Worm (Caenorhabditis elegans): ENCODE results near the gene rad-54.B.

rad-54.B gene

DNA sequence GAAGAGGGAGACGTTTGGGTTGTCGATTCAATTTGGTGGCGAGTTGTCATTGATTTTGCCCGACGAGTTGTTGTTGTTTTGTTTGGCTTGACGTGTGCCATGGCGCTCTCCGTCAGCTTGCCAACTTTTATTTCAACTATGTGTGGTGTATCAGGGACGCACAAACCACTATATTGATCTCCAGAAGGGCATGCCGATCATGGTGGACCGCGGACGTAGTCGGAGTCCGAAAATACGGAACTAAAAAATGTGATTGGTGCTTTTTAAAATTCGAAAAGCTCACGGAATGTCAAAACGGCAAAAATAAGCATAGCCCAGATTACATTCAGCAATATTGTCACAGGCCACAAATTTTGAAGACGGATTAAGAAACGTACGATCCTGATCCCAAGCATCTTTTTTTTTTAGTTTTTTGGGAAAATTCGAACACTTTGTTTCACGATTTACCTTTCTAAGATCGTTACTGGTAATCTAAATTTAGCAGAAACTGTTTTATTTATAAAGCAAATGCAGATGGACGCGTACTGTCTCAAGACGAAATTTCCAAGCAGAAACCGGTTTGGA lies 30.6 kb upstream of the rad-54.B start, which contains the start of the genes Y116A8C.470 and Y116A8C.463 (continued):
- no peak for TF ChIP-seq ceh-40 (GFP tag; IDR thresholded peaks at IDR 0.05)

DNA sequence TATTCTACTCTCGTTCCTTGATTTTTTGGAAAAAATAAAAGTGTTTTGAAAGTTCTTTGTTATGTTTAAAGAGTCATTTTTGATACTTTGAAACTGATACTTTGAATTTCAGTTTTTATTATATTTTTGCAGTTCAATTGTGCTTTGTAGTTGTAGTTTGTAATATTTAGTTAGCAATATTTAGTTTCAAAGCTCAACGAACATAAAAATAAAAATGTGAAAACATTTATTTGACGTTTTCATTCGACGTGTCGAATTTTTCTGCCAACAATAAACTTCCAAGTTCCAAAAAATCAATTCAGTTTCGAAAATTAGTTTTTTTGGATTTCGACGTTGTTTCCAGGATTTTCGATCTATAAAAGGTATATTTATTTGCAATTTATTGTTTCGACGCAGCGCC lies 29.8 kb upstream of the rad-54.B start, which contains the start of gene nep-23:
nep-23 (plus strand) TSS at position 301 of the 400 bp plus-strand sequence.
- no peak for TF ChIP-seq unc-130 (GFP tag; optimal IDR thresholded peaks at IDR 0.05)

DNA sequence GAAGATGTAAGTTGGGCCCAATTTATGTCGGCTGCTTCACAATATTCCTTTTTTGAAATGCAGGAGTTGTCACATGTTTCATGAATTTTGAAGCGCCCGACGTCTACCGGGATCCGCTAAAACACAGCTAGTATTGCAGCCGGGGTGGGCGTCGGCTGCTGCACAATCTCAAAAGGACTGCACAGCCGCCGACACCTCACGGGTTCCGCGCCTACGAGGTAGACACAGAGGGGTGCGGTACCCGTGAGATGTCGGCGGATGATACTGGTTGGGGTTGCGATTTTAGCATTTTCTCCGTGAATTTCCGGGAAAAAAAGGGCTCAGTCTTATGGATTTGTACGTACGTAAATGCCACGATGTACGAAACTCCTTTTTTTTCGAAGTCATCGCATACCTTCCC lies 27.9 kb upstream of the rad-54.B start:
- TF ChIP-seq hlh-12 (tag; optimal IDR thresholded peaks at IDR 0.05) (no peak), snpc-4 (GFP tag; optimal IDR thresholded peaks at IDR 0.05) (no peak), snpc-4 (tag; optimal IDR thresholded peaks at IDR 0.05) (peak in 1 of 4 experiments; percentile 15), repo-1 (tag; optimal IDR thresholded peaks at IDR 0.05) (no peak), hsf-1 (GFP tag; IDR thresholded peaks at IDR 0.05) (no peak), somi-1 (GFP tag; optimal IDR thresholded peaks at IDR 0.05) (no peak), C17E4.6 (GFP tag; IDR thresholded peaks at IDR 0.05) (no peak), snpc-3.4 (tag; optimal IDR thresholded peaks at IDR 0.05) (no peak), F22D6.2 (tag; optimal IDR thresholded peaks at IDR 0.05) (no peak), ceh-27 (GFP tag; optimal IDR thresholded peaks at IDR 0.05) (no peak), F55B11.4 (tag; optimal IDR thresholded peaks at IDR 0.05; ENCODE audit: borderline replicate concordance, insufficient read depth) (no peak), zfh-2 (GFP tag; conservative IDR thresholded peaks at IDR 0.05) (peak; percentile 52), ekl-4 (GFP tag; IDR thresholded peaks at IDR 0.05) (no peak), lsl-1 (GFP tag; optimal IDR thresholded peaks at IDR 0.05) (no peak)

DNA sequence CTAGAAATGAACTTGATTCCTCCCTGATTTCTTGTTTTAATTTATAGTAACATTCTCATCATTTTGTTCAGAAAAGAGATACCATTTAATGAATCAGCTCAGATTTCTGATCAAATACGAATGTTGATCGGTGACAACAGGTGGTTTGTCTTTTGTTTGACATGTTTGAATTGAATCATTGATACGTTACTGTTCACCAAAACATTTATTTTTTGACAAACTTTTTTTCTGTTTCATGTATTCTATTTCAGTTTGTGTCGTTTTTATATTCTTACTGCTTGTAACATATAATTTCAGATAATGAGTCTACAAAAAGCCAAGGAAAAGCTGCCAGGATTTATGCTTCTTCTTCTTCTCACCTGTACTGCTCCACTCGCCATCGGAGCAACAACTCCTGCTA lies 25.8 kb upstream of the rad-54.B start, which contains the start of gene nep-24:
nep-24 (plus strand) TSS at position 301 of the 400 bp plus-strand sequence.
- TF ChIP-seq somi-1 (GFP tag; optimal IDR thresholded peaks at IDR 0.05) (no peak), F33H1.4 (GFP tag; IDR thresholded peaks at IDR 0.05) (no peak), tlf-1 (GFP tag; optimal IDR thresholded peaks at IDR 0.05) (no peak), let-607 (tag; optimal IDR thresholded peaks at IDR 0.05) (no peak), B0019.2 (GFP tag; conservative IDR thresholded peaks at IDR 0.05) (no peak), tbx-9 (tag; optimal IDR thresholded peaks at IDR 0.05; ENCODE audit: borderline replicate concordance) (no peak), ztf-22 (GFP tag; optimal IDR thresholded peaks at IDR 0.05) (no peak), nfya-1 (tag; optimal IDR thresholded peaks at IDR 0.05; ENCODE audit: borderline replicate concordance, insufficient read depth) (no peak), Y79H2A.3 (GFP tag; conservative IDR thresholded peaks at IDR 0.05) (no peak), nhr-179 (tag; optimal IDR thresholded peaks at IDR 0.05) (no peak), aptf-3 (GFP tag; IDR thresholded peaks at IDR 0.05) (no peak), ccch-3 (GFP tag; optimal IDR thresholded peaks at IDR 0.05) (no peak), lsl-1 (GFP tag; optimal IDR thresholded peaks at IDR 0.05) (no peak), F39B2.1 (GFP tag; IDR thresholded peaks at IDR 0.05) (no peak), B0336.3 (GFP tag; IDR thresholded peaks at IDR 0.05) (no peak), cebp-1 (GFP tag; IDR thresholded peaks at IDR 0.05) (no peak), cebp-1 (tag; optimal IDR thresholded peaks at IDR 0.05) (no peak), hsf-1 (GFP tag; IDR thresholded peaks at IDR 0.05) (no peak)

DNA sequence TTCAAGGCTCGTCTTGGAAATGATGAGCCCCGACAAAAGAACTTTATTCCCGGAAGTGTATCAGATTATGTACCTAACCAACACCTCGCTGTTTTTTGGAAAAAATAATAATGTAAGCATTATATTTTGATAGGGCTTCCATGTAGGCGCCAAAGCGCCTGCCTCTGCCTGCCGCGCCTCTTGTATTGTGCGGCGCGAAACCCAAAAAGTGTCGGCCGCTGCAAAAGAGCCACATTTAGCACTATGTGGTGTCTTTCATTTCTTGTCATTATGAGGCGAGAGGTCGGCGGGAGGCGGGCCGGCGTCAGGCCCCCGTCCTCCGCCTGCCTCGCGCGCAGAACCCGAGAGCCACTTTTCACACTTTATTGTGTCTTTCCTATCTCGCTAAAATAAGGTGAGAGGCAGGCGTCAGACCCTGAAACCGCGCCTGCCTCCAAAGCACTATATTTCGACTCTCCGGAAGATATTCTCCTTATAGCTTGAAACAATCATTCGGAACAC lies 24.5 kb upstream of the rad-54.B start:
- TF ChIP-seq lin-26 (GFP tag; IDR thresholded peaks at IDR 0.05) (no peak), Y79H2A.3 (GFP tag; conservative IDR thresholded peaks at IDR 0.05) (no peak), bed-2 (GFP tag; IDR thresholded peaks at IDR 0.05) (0 out of 2 replicates have a peak, but pooled peaks have one; percentile 40), hmg-1.2 (GFP tag; IDR thresholded peaks at IDR 0.05) (no peak), unc-130 (GFP tag; optimal IDR thresholded peaks at IDR 0.05) (no peak), mcd-1 (GFP tag; IDR thresholded peaks at IDR 0.05) (no peak), zfh-2 (GFP tag; conservative IDR thresholded peaks at IDR 0.05) (peak; percentile 89), athp-1 (tag; optimal IDR thresholded peaks at IDR 0.05) (no peak), hlh-26 (GFP tag; conservative IDR thresholded peaks at IDR 0.05) (no peak), D2030.7 (GFP tag; IDR thresholded peaks at IDR 0.05) (no peak), snpc-1.3 (tag; optimal IDR thresholded peaks at IDR 0.05; ENCODE audit: insufficient read depth) (no peak), efl-1 (GFP tag; optimal IDR thresholded peaks at IDR 0.05) (no peak), hsf-1 (GFP tag; IDR thresholded peaks at IDR 0.05) (0 out of 2 replicates have a peak, but pooled peaks have one; percentile 24), snpc-4 (GFP tag; optimal IDR thresholded peaks at IDR 0.05) (no peak), snpc-4 (tag; optimal IDR thresholded peaks at IDR 0.05) (peak in 1 of 4 experiments; percentile 81)
